Worm (Caenorhabditis elegans) whole organism, mixed stage, embryonic: ENCODE results near the gene Y45F10D.2.

Experiments
- elt-1 ChIP-seq: sonication (generic microtip); optimal IDR thresholded peaks from 2 replicates; lab custom pipeline; 2017; ENCODE audit warnings: missing genetic modification characterization, mild to moderate bottlenecking, missing compliant biosample characterization, antibody characterized with exemption, moderate library complexity, borderline replicate concordance; ENCODE audit not compliant: insufficient read depth
- ham-2 ChIP-seq: fragments of 200-800 bp; sonication (Bioruptor generic); optimal IDR thresholded peaks from 2 replicates; lab custom pipeline; 2018; ENCODE audit warnings: mild to moderate bottlenecking, missing genetic modification characterization, missing compliant biosample characterization
- lin-13 ChIP-seq: fragments of 150-350 bp; optimal IDR thresholded peaks from 2 replicates; lab custom pipeline; 2014; ENCODE audit warnings: missing biosample characterization, missing genetic modification characterization
- nhr-237 ChIP-seq: fragments of 150-350 bp; optimal IDR thresholded peaks from 2 replicates; lab custom pipeline; 2014; ENCODE audit warnings: missing biosample characterization, missing genetic modification characterization
- nhr-76 ChIP-seq: sonication (generic microtip); optimal IDR thresholded peaks from 2 replicates; lab custom pipeline; 2017; ENCODE audit warnings: missing biosample characterization, missing genetic modification characterization
- unc-62 ChIP-seq: fragments of 150-350 bp; optimal IDR thresholded peaks from 2 replicates; lab custom pipeline; 2014; ENCODE audit warnings: missing biosample characterization, missing genetic modification reagents, missing genetic modification characterization

DNA sequence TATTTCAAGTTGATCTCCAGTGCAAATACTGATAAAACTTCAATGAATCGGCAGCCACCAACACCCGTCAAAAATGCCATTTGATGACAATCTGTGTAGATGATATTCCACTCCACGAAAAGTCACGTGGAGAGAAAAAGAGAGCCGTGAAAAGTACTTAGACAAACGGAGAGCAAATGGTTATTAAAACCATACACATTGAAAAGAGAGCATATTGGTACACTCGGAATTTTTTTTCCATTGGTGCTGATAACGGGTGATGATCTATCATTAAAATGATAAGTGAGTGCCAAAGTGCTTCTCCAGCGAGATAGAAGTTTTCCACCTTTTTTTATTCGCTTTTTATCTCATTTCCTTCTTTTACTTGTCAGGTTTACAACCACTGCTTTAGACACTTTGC, 49.3 kb downstream of the Y45F10D.2 start:
- TF ChIP-seq elt-1 (tag; lab: Kevin White, UChicago) (no peak), nhr-237 (no peak), unc-62 (no peak), nhr-76 (tag; lab: Kevin White, UChicago) (no peak), lin-13 (tag; lab: Kevin White, UChicago) (no peak), ham-2 (GFP tag; lab: Kevin White, UChicago) (no peak)
